Fruit fly (Drosophila melanogaster): ENCODE data around the gene Lmx1a.

- TF ChIP-seq psq (GFP tag; optimal IDR thresholded peaks at IDR 0.05) (no peak), fru (GFP tag; optimal IDR thresholded peaks at IDR 0.05) (no peak), dsf (GFP tag; optimal IDR thresholded peaks at IDR 0.05; ENCODE audit: borderline replicate concordance) (no peak), brk (GFP tag; optimal IDR thresholded peaks at IDR 0.05) (no peak), usp (GFP tag; optimal IDR thresholded peaks at IDR 0.05) (no peak), Dfd (GFP tag; optimal IDR thresholded peaks at IDR 0.05) (no peak), Abd-B (GFP tag; optimal IDR thresholded peaks at IDR 0.05) (no peak), Hr78 (GFP tag; optimal IDR thresholded peaks at IDR 0.05) (no peak), Myc (optimal IDR thresholded peaks at IDR 0.05) (no peak), h (GFP tag; optimal IDR thresholded peaks at IDR 0.05) (no peak), foxo (GFP tag; optimal IDR thresholded peaks at IDR 0.05) (no peak)
These were observed 30.9 kb upstream of the Lmx1a start for dm6 chr3L:12298092-12298491.

All from whole organism, wandering third instar larva.